Fruit fly (Drosophila melanogaster): ENCODE measurements around the gene Spn.

Gene Spn

dm6 chr3L:2582753-2583536, 28.9 kb upstream of the Spn start (continued):
- TF ChIP-seq pan (optimal IDR thresholded peaks at IDR 0.05) (no peak), pan (GFP tag; optimal IDR thresholded peaks at IDR 0.05 in 1 of 2, IDR thresholded peaks at IDR 0.05 in 1 of 2) (peak in 1 of 2 experiments; percentile 91), CG9932 (GFP tag; IDR thresholded peaks at IDR 0.05) (no peak), nau (GFP tag; optimal IDR thresholded peaks at IDR 0.05) (peak; percentile 80), chn (GFP tag; optimal IDR thresholded peaks at IDR 0.05) (peak; percentile 76), sim (GFP tag; IDR thresholded peaks at IDR 0.05) (peak; percentile 72), CG10147 (GFP tag; optimal IDR thresholded peaks at IDR 0.05) (peak; percentile 24), maf-S (GFP tag; optimal IDR thresholded peaks at IDR 0.05) (peak; percentile 46), CG17385 (GFP tag; optimal IDR thresholded peaks at IDR 0.05) (peak; percentile 80), BtbVII (GFP tag; optimal IDR thresholded peaks at IDR 0.05) (peak; percentile 43), kay (GFP tag; optimal IDR thresholded peaks at IDR 0.05) (peak; percentile 39), gfzf (GFP tag; optimal IDR thresholded peaks at IDR 0.05) (no peak), her (GFP tag; optimal IDR thresholded peaks at IDR 0.05) (peak; percentile 56), vfl (GFP tag; optimal IDR thresholded peaks at IDR 0.05) (no peak), D19A (tag; optimal IDR thresholded peaks at IDR 0.05) (peak; percentile 87), CG9727 (GFP tag; optimal IDR thresholded peaks at IDR 0.05) (peak; percentile 67), tna (GFP tag; IDR thresholded peaks at IDR 0.05; ENCODE audit: partially characterized antibody) (no peak), lbe (GFP tag; optimal IDR thresholded peaks at IDR 0.05) (peak; percentile 91), ssp (GFP tag; IDR thresholded peaks at IDR 0.05) (peak; percentile 64; the same call in 1 of the 2 replicates), CG34224 (GFP tag; IDR thresholded peaks at IDR 0.05; ENCODE audit: partially characterized antibody) (no peak), bbx (GFP tag; IDR thresholded peaks at IDR 0.05; ENCODE audit: partially characterized antibody) (no peak), CG7271 (tag; optimal IDR thresholded peaks at IDR 0.05) (no peak), MESR4 (GFP tag; optimal IDR thresholded peaks at IDR 0.05) (peak; percentile 14), lab (GFP tag; optimal IDR thresholded peaks at IDR 0.05) (peak; percentile 78), wor (GFP tag; IDR thresholded peaks at IDR 0.05) (peak; percentile 76), CG3726 (GFP tag; IDR thresholded peaks at IDR 0.05) (peak; percentile 80), CG34376 (GFP tag; optimal IDR thresholded peaks at IDR 0.05) (no peak), CG7556 (GFP tag; optimal IDR thresholded peaks at IDR 0.05) (peak; percentile 64), emc (GFP tag; optimal IDR thresholded peaks at IDR 0.05) (no peak), CG11456 (GFP tag; IDR thresholded peaks at IDR 0.05) (peak; percentile 51; the same call in 1 of the 3 replicates), CG2712 (tag; optimal IDR thresholded peaks at IDR 0.05) (peak; percentile 91), HHEX (GFP tag; optimal IDR thresholded peaks at IDR 0.05) (peak; percentile 83), inv (GFP tag; IDR thresholded peaks at IDR 0.05; ENCODE audit: partially characterized antibody) (no peak), CG2875 (GFP tag; optimal IDR thresholded peaks at IDR 0.05) (peak; percentile 85), tgo (GFP tag; IDR thresholded peaks at IDR 0.05) (peak; percentile 87), pho (GFP tag; optimal IDR thresholded peaks at IDR 0.05) (no peak), en (GFP tag; optimal IDR thresholded peaks at IDR 0.05) (peak; percentile 65), Dfd (GFP tag; optimal IDR thresholded peaks at IDR 0.05) (no peak), exex (tag; optimal IDR thresholded peaks at IDR 0.05) (peak; percentile 3), ase (GFP tag; IDR thresholded peaks at IDR 0.05) (peak; percentile 86), Mes4 (GFP tag; optimal IDR thresholded peaks at IDR 0.05) (peak; percentile 74), Spps (tag; optimal IDR thresholded peaks at IDR 0.05) (peak; percentile 75), CG10543 (GFP tag; optimal IDR thresholded peaks at IDR 0.05) (peak; percentile 23), TFAM (GFP tag; optimal IDR thresholded peaks at IDR 0.05) (peak; percentile 49), cas (GFP tag; IDR thresholded peaks at IDR 0.05) (no peak), Fer3 (tag; optimal IDR thresholded peaks at IDR 0.05) (peak; percentile 72), CG13624 (GFP tag; optimal IDR thresholded peaks at IDR 0.05) (peak; percentile 49), gcm2 (GFP tag; optimal IDR thresholded peaks at IDR 0.05) (peak; percentile 65), eve (GFP tag; optimal IDR thresholded peaks at IDR 0.05) (peak in 1 of 2 experiments; percentile 95)
